Fruit fly (Drosophila melanogaster) whole organism, prepupa: ENCODE results near the gene Mybbp1A.
A peak's percentile ranks its signal among the peaks of the same experiment; 100 is the strongest.

Experiments
- Blimp-1 ChIP-seq: fragments of 200-800 bp; sonication (Bioruptor generic); optimal IDR thresholded peaks from 3 replicates; lab custom pipeline; 2017; ENCODE audit warnings: missing biosample characterization, missing genetic modification characterization, mild to moderate bottlenecking, moderate library complexity, missing genetic modification reagents
- CG10631 ChIP-seq: fragments of 200-800 bp; sonication (Bioruptor generic); optimal IDR thresholded peaks from 2 replicates; lab custom pipeline; 2016; ENCODE audit warnings: missing biosample characterization, missing genetic modification characterization
- CG10669 ChIP-seq: fragments of 200-800 bp; sonication (Bioruptor generic); optimal IDR thresholded peaks from 3 replicates; lab custom pipeline; 2018; ENCODE audit warnings: missing biosample characterization, mild to moderate bottlenecking, missing genetic modification characterization, moderate library complexity
- CG11294 ChIP-seq: fragments of 200-800 bp; sonication (Bioruptor generic); IDR thresholded peaks from 2 replicates; pipeline ENCODE4 v1.3.6; 2022; ENCODE audit warnings: missing biosample characterization, missing genetic modification characterization
- CG11762 ChIP-seq: fragments of 200-800 bp; sonication (Bioruptor generic); optimal IDR thresholded peaks from 3 replicates; lab custom pipeline; 2016; ENCODE audit warnings: missing biosample characterization, missing genetic modification characterization; ENCODE audit not compliant: insufficient read depth
- CG16779 ChIP-seq: fragments of 200-800 bp; sonication (Bioruptor generic); optimal IDR thresholded peaks from 3 replicates; lab custom pipeline; 2017; ENCODE audit warnings: missing biosample characterization, mild to moderate bottlenecking, missing genetic modification characterization
- CG3032 ChIP-seq: fragments of 200-800 bp; optimal IDR thresholded peaks from 2 replicates; lab custom pipeline; 2019; ENCODE audit warnings: missing biosample characterization, mild to moderate bottlenecking, missing genetic modification characterization, moderate library complexity
- CG31627 ChIP-seq: fragments of 200-800 bp; sonication (Bioruptor generic); optimal IDR thresholded peaks from 3 replicates; lab custom pipeline; 2016; ENCODE audit warnings: missing biosample characterization, missing genetic modification characterization
- CG34406 ChIP-seq: fragments of 200-800 bp; sonication (Bioruptor generic); optimal IDR thresholded peaks from 3 replicates; lab custom pipeline; 2016; ENCODE audit warnings: missing biosample characterization, missing genetic modification characterization
- CG4318 ChIP-seq: fragments of 200-800 bp; sonication (Bioruptor generic); optimal IDR thresholded peaks from 3 replicates; lab custom pipeline; 2017; ENCODE audit warnings: missing biosample characterization, mild to moderate bottlenecking, missing genetic modification characterization
- CG6163 ChIP-seq: fragments of 200-800 bp; sonication (Bioruptor generic); IDR thresholded peaks from 3 replicates; pipeline ENCODE4 v1.3.6; 2022; ENCODE audit warnings: missing biosample characterization, missing genetic modification characterization
- CG6276 ChIP-seq: fragments of 200-800 bp; sonication (Bioruptor generic); optimal IDR thresholded peaks from 2 replicates; lab custom pipeline; 2017; ENCODE audit warnings: missing biosample characterization, mild to moderate bottlenecking, missing genetic modification characterization
- CG6808 ChIP-seq: fragments of 200-800 bp; sonication (Bioruptor generic); optimal IDR thresholded peaks from 3 replicates; lab custom pipeline; 2017; ENCODE audit warnings: missing biosample characterization, missing genetic modification characterization, mild to moderate bottlenecking, moderate library complexity, missing genetic modification reagents
- CG6854 ChIP-seq: fragments of 200-800 bp; sonication (Bioruptor generic); optimal IDR thresholded peaks from 2 replicates; lab custom pipeline; 2017; ENCODE audit warnings: missing biosample characterization, mild to moderate bottlenecking, missing genetic modification characterization
- CG7368 ChIP-seq: fragments of 200-800 bp; sonication (Bioruptor generic); optimal IDR thresholded peaks from 3 replicates; lab custom pipeline; 2016; ENCODE audit warnings: missing biosample characterization, missing genetic modification characterization
- CG8119 ChIP-seq: fragments of 200-800 bp; sonication (Bioruptor generic); IDR thresholded peaks from 3 replicates; pipeline ENCODE4 v1.3.6; 2022; ENCODE audit warnings: missing biosample characterization, missing genetic modification characterization
- CG8632 ChIP-seq: fragments of 200-800 bp; sonication (Bioruptor generic); optimal IDR thresholded peaks from 3 replicates; lab custom pipeline; 2016; ENCODE audit warnings: missing biosample characterization, missing genetic modification characterization
- Eip75B ChIP-seq: fragments of 200-800 bp; sonication (Bioruptor generic); optimal IDR thresholded peaks from 3 replicates; lab custom pipeline; 2016; ENCODE audit warnings: missing biosample characterization, missing genetic modification characterization
- Eip78C ChIP-seq: fragments of 200-800 bp; sonication (Bioruptor generic); peaks from one replicate; lab custom pipeline; 2016; ENCODE audit warnings: missing biosample characterization, missing genetic modification characterization
- Eip93F ChIP-seq: fragments of 200-800 bp; sonication (Bioruptor generic); optimal IDR thresholded peaks from 2 replicates; lab custom pipeline; 2016; ENCODE audit warnings: missing biosample characterization, mild to moderate bottlenecking, missing genetic modification characterization
- Ets21C ChIP-seq: fragments of 200-800 bp; sonication (Bioruptor generic); optimal IDR thresholded peaks from 3 replicates; lab custom pipeline; 2016; ENCODE audit warnings: missing biosample characterization, missing genetic modification characterization
- Ets96B ChIP-seq: fragments of 200-800 bp; optimal IDR thresholded peaks from 2 replicates; lab custom pipeline; 2019; ENCODE audit warnings: missing biosample characterization, mild to moderate bottlenecking, missing genetic modification characterization, moderate library complexity
- Gug ChIP-seq: fragments of 200-800 bp; sonication (Bioruptor generic); IDR thresholded peaks from 2 replicates; pipeline ENCODE4 v1.3.6; 2022; ENCODE audit warnings: missing biosample characterization, missing genetic modification characterization
- Hr38 ChIP-seq: sonication (Bioruptor generic); optimal IDR thresholded peaks from 2 replicates; lab custom pipeline; 2016; ENCODE audit warnings: missing biosample characterization, missing genetic modification characterization
- Hr39 ChIP-seq: fragments of 200-800 bp; sonication (Bioruptor generic); optimal IDR thresholded peaks from 2 replicates; lab custom pipeline; 2016; ENCODE audit warnings: missing biosample characterization, missing genetic modification characterization
- Hr4 ChIP-seq: fragments of 200-800 bp; sonication (Bioruptor generic); optimal IDR thresholded peaks from 3 replicates; lab custom pipeline; 2016; ENCODE audit warnings: missing biosample characterization, missing genetic modification characterization
- Lpt ChIP-seq: fragments of 200-800 bp; sonication (Bioruptor generic); optimal IDR thresholded peaks from 3 replicates; lab custom pipeline; 2016; ENCODE audit warnings: missing biosample characterization, missing genetic modification characterization
- Met ChIP-seq: fragments of 200-800 bp; sonication (Bioruptor generic); optimal IDR thresholded peaks from 3 replicates; lab custom pipeline; 2016; ENCODE audit warnings: missing biosample characterization, missing genetic modification characterization
- OdsH ChIP-seq: fragments of 200-800 bp; sonication (Bioruptor generic); optimal IDR thresholded peaks from 3 replicates; lab custom pipeline; 2016; ENCODE audit warnings: missing biosample characterization, missing genetic modification characterization
- Smox ChIP-seq: fragments of 200-800 bp; sonication (Bioruptor generic); optimal IDR thresholded peaks from 3 replicates; lab custom pipeline; 2016; ENCODE audit warnings: missing biosample characterization, missing genetic modification characterization
- Sox102F ChIP-seq: fragments of 200-800 bp; sonication (Bioruptor generic); optimal IDR thresholded peaks from 2 replicates; lab custom pipeline; 2016; ENCODE audit warnings: missing biosample characterization, mild to moderate bottlenecking, missing genetic modification characterization
- Sox14 ChIP-seq: fragments of 200-800 bp; sonication (Bioruptor generic); optimal IDR thresholded peaks from 3 replicates; lab custom pipeline; 2016; ENCODE audit warnings: missing biosample characterization, missing genetic modification characterization
- Sox15 ChIP-seq: fragments of 200-800 bp; sonication (Bioruptor generic); optimal IDR thresholded peaks from 3 replicates; lab custom pipeline; 2016; ENCODE audit warnings: missing biosample characterization, missing genetic modification characterization
- achi ChIP-seq: fragments of 200-800 bp; sonication (Bioruptor generic); optimal IDR thresholded peaks from 3 replicates; lab custom pipeline; 2016; ENCODE audit warnings: missing biosample characterization, missing genetic modification characterization
- acj6 ChIP-seq: fragments of 200-800 bp; sonication (Bioruptor generic); optimal IDR thresholded peaks from 3 replicates; lab custom pipeline; 2016; ENCODE audit warnings: missing biosample characterization, missing genetic modification characterization
- cyc ChIP-seq: fragments of 200-800 bp; sonication (Bioruptor generic); optimal IDR thresholded peaks from 3 replicates; lab custom pipeline; 2016; ENCODE audit warnings: missing biosample characterization, missing genetic modification characterization
- dsx ChIP-seq: fragments of 200-800 bp; optimal IDR thresholded peaks from 3 replicates; lab custom pipeline; 2019; ENCODE audit warnings: missing biosample characterization, mild to moderate bottlenecking, missing genetic modification characterization, moderate library complexity; ENCODE audit not compliant: poor library complexity, severe bottlenecking
- eg ChIP-seq: fragments of 200-800 bp; sonication (Bioruptor generic); IDR thresholded peaks from 3 replicates; pipeline ENCODE4 v1.3.6; 2022; ENCODE audit warnings: missing biosample characterization, missing genetic modification characterization
- esn ChIP-seq: fragments of 200-800 bp; sonication (Bioruptor generic); optimal IDR thresholded peaks from 2 replicates; lab custom pipeline; 2016; ENCODE audit warnings: missing biosample characterization, mild to moderate bottlenecking, missing genetic modification characterization, moderate library complexity
- fkh ChIP-seq: fragments of 200-800 bp; sonication (Bioruptor generic); optimal IDR thresholded peaks from 3 replicates; lab custom pipeline; 2017; ENCODE audit warnings: missing biosample characterization, mild to moderate bottlenecking, missing genetic modification characterization, moderate library complexity
- lz ChIP-seq: fragments of 200-800 bp; sonication (Bioruptor generic); optimal IDR thresholded peaks from 3 replicates; lab custom pipeline; 2016; ENCODE audit warnings: missing biosample characterization, missing genetic modification characterization
- net ChIP-seq: fragments of 200-800 bp; sonication (Bioruptor generic); optimal IDR thresholded peaks from 3 replicates; lab custom pipeline; 2016; ENCODE audit warnings: missing biosample characterization, missing genetic modification characterization
- pdm3 ChIP-seq: fragments of 200-800 bp; sonication (Bioruptor generic); optimal IDR thresholded peaks from 3 replicates; lab custom pipeline; 2016; ENCODE audit warnings: missing biosample characterization, missing genetic modification characterization
- salr ChIP-seq, 2 experiments: fragments of 200-800 bp; sonication (Bioruptor generic); optimal IDR thresholded peaks; 3 replicates each; lab custom pipeline; 2016 to 2018; ENCODE audit warnings: missing biosample characterization in 2 of 2, missing genetic modification characterization in 2 of 2, mild to moderate bottlenecking in 1 of 2
- spab ChIP-seq: fragments of 200-800 bp; sonication (Bioruptor generic); optimal IDR thresholded peaks from 2 replicates; lab custom pipeline; 2017; ENCODE audit warnings: missing biosample characterization, mild to moderate bottlenecking, missing genetic modification characterization, missing genetic modification reagents
- ss ChIP-seq, 2 experiments: fragments of 200-800 bp; sonication (Bioruptor generic); optimal IDR thresholded peaks; 2 replicates in 1 of 2; 3 replicates in 1 of 2; lab custom pipeline; 2017 to 2018; ENCODE audit warnings: mild to moderate bottlenecking in 2 of 2, missing biosample characterization in 2 of 2, missing genetic modification characterization in 2 of 2, moderate library complexity in 1 of 2
- svp ChIP-seq: fragments of 200-800 bp; sonication (Bioruptor generic); peaks from one replicate; lab custom pipeline; 2016; ENCODE audit warnings: missing biosample characterization, missing genetic modification characterization
- topi ChIP-seq: fragments of 200-800 bp; sonication (Bioruptor generic); optimal IDR thresholded peaks from 3 replicates; lab custom pipeline; 2016; ENCODE audit warnings: missing biosample characterization, missing genetic modification characterization
- vri ChIP-seq: fragments of 200-800 bp; sonication (Bioruptor generic); optimal IDR thresholded peaks from 3 replicates; lab custom pipeline; 2016; ENCODE audit warnings: missing biosample characterization, mild to moderate bottlenecking, missing genetic modification characterization

Gene Mybbp1A

dm6 chrX:658021-658420 lies 28.4 kb downstream of the Mybbp1A start:
- peak; percentile 16 for TF ChIP-seq Eip78C (GFP tag; lab: Kevin White, UChicago)
- TF ChIP-seq Hr39 (GFP tag; lab: Kevin White, UChicago), result no peak
- TF ChIP-seq svp (GFP tag; lab: Kevin White, UChicago), result no peak
- no peak for TF ChIP-seq CG6808 (GFP tag; lab: Kevin White, UChicago)
- no peak for TF ChIP-seq Eip93F (GFP tag; lab: Kevin White, UChicago)
- no peak for TF ChIP-seq Blimp-1 (GFP tag; lab: Kevin White, UChicago)

- TF ChIP-seq Eip78C (GFP tag; lab: Kevin White, UChicago) (peak; percentile 55), CG10669 (GFP tag; lab: Kevin White, UChicago) (no peak), achi (GFP tag; lab: Kevin White, UChicago) (peak; percentile 6), pdm3 (GFP tag; lab: Kevin White, UChicago) (peak; percentile 33), CG11762 (no peak), OdsH (GFP tag; lab: Kevin White, UChicago) (peak; percentile 23), cyc (peak; percentile 40), topi (GFP tag; lab: Kevin White, UChicago) (peak; percentile 10), CG4318 (GFP tag; lab: Kevin White, UChicago) (no peak), ss (GFP tag; optimal IDR thresholded peaks at IDR 0.05; lab: Kevin White, UChicago) (no peak), net (GFP tag; lab: Kevin White, UChicago) (no peak), CG6854 (no peak), CG7368 (GFP tag; lab: Kevin White, UChicago) (peak; percentile 22), Sox14 (peak; percentile 23), CG3032 (no peak), salr (GFP tag; optimal IDR thresholded peaks at IDR 0.05; lab: Kevin White, UChicago) (peak in 1 of 2 experiments; percentile 2), svp (GFP tag; lab: Kevin White, UChicago) (peak; percentile 14), CG6808 (GFP tag; lab: Kevin White, UChicago) (no peak), Hr38 (GFP tag; lab: Kevin White, UChicago) (no peak), Ets96B (tag; lab: Kevin White, UChicago) (no peak), fkh (GFP tag; lab: Kevin White, UChicago) (no peak), lz (GFP tag; lab: Kevin White, UChicago) (peak; percentile 20), eg (peak; percentile 53; the same call in 2 of the 3 replicates), CG8119 (GFP tag; lab: Robert Waterston, UW) (peak; percentile 37; the same call in 2 of the 3 replicates), CG8632 (GFP tag; lab: Kevin White, UChicago) (no peak), Eip93F (GFP tag; lab: Kevin White, UChicago) (no peak), CG6163 (GFP tag; lab: Robert Waterston, UW) (peak; percentile 62), dsx (GFP tag; lab: Kevin White, UChicago) (peak; percentile 49), Smox (peak; percentile 33), Hr4 (peak; percentile 32), Sox102F (GFP tag; lab: Kevin White, UChicago) (peak; percentile 0), Met (GFP tag; lab: Kevin White, UChicago) (peak; percentile 38), CG34406 (GFP tag; lab: Kevin White, UChicago) (no peak), CG31627 (GFP tag; lab: Kevin White, UChicago) (peak; percentile 18), CG16779 (tag; lab: Kevin White, UChicago) (no peak), Blimp-1 (GFP tag; lab: Kevin White, UChicago) (no peak), Sox15 (no peak), Hr39 (GFP tag; lab: Kevin White, UChicago) (peak; percentile 38), spab (no peak), Lpt (no peak), acj6 (peak; percentile 28), Gug (peak; percentile 38; the same call in 1 of the 2 replicates), Eip75B (peak; percentile 23), Ets21C (peak; percentile 22), CG6276 (GFP tag; lab: Kevin White, UChicago) (no peak), esn (GFP tag; lab: Kevin White, UChicago) (peak; percentile 12), vri (GFP tag; lab: Kevin White, UChicago) (no peak), CG11294 (GFP tag; lab: Robert Waterston, UW) (no peak), CG10631 (peak; percentile 24)
Measured at dm6 chrX:678503-678902, 48.9 kb downstream of the Mybbp1A start.
